Worm (Caenorhabditis elegans): ENCODE measurements around the gene srj-4.

Gene srj-4

DNA sequence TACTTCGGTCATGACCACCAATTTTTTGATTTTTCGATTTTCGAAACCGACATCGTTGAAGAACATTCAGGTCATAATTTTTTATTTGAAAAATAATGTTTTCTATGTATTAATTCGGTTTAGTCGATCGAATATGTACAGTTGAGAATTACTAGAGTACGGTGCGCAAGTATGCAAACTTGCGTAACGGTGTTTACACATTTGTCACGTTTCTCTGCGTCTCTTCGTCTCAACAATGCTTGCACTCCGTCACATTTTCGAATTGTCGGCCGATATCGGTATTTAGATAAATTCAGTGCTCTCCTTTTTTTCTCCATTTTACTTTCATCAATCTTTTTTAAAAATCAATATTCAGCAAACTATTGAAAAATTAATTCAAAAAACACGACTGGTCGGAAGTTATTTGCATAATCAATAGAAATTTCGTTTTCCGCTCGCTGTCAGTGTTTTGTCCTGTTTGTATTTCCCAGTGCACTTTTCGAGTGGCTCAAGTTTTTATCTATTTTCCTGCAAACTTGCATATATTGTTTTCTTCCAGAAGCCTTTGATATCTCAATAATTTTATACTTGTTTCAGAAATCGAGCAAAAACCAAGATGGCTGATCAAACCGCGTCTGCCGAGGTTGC lies 28.1 kb downstream of the srj-4 start, which contains the start of gene dpy-30 (continued):
- TF ChIP-seq zfp-3 (GFP tag; conservative IDR thresholded peaks at IDR 0.05), result no peak
- no peak for TF ChIP-seq R02D3.7 (tag; optimal IDR thresholded peaks at IDR 0.05)
- TF ChIP-seq daf-16 (GFP tag; optimal IDR thresholded peaks at IDR 0.05), result no peak
- peak; percentile 44 for TF ChIP-seq daf-16 (tag; optimal IDR thresholded peaks at IDR 0.05)
- TF ChIP-seq dmd-6 (GFP tag; IDR thresholded peaks at IDR 0.05), result no peak
- TF ChIP-seq Y105C5A.15 (GFP tag; IDR thresholded peaks at IDR 0.05), result no peak
- TF ChIP-seq nhr-28 (tag; optimal IDR thresholded peaks at IDR 0.05), result peak; percentile 3
- no peak for TF ChIP-seq hif-1 (tag; optimal IDR thresholded peaks at IDR 0.05)
- peak; percentile 39 for TF ChIP-seq dve-1 (tag; optimal IDR thresholded peaks at IDR 0.05; ENCODE audit: insufficient read depth)
- no peak for TF ChIP-seq duxl-1 (tag; optimal IDR thresholded peaks at IDR 0.05; ENCODE audit: poor library complexity)
- no peak for TF ChIP-seq dmd-8 (GFP tag; IDR thresholded peaks at IDR 0.05)
- TF ChIP-seq D1046.2 (GFP tag; IDR thresholded peaks at IDR 0.05), result no peak
- TF ChIP-seq ama-1 (optimal IDR thresholded peaks at IDR 0.05), result no peak
- TF ChIP-seq nhr-41 (GFP tag; IDR thresholded peaks at IDR 0.05), result no peak
- no peak for TF ChIP-seq ctbp-1 (GFP tag; IDR thresholded peaks at IDR 0.05)
- no peak for TF ChIP-seq nhr-111 (GFP tag; optimal IDR thresholded peaks at IDR 0.05)
- TF ChIP-seq ces-1 (GFP tag; optimal IDR thresholded peaks at IDR 0.05), result no peak
- TF ChIP-seq aly-2 (tag; optimal IDR thresholded peaks at IDR 0.05), result no peak
- no peak for TF ChIP-seq set-16 (GFP tag; IDR thresholded peaks at IDR 0.05)
- TF ChIP-seq gei-8 (GFP tag; optimal IDR thresholded peaks at IDR 0.05), result no peak
- TF ChIP-seq lsy-2 (tag; optimal IDR thresholded peaks at IDR 0.05), result peak; percentile 64 to 97
- TF ChIP-seq tra-1 (GFP tag; IDR thresholded peaks at IDR 0.05), result no peak
- TF ChIP-seq mxl-3 (GFP tag; optimal IDR thresholded peaks at IDR 0.05), result no peak
- no peak for TF ChIP-seq lir-3 (tag; optimal IDR thresholded peaks at IDR 0.05)
- TF ChIP-seq hmg-1.1 (GFP tag; IDR thresholded peaks at IDR 0.05), result 0 out of 2 replicates have a peak, but pooled peaks have one; percentile 43
- TF ChIP-seq nhr-25 (tag; optimal IDR thresholded peaks at IDR 0.05; ENCODE audit: borderline replicate concordance, insufficient read depth), result peak; percentile 34
- TF ChIP-seq nhr-42 (GFP tag; IDR thresholded peaks at IDR 0.05), result no peak
- TF ChIP-seq nhr-77 (tag; optimal IDR thresholded peaks at IDR 0.05), result no peak
- TF ChIP-seq cey-2 (tag; optimal IDR thresholded peaks at IDR 0.05; ENCODE audit: borderline replicate concordance, insufficient read depth), result no peak
- TF ChIP-seq hlh-30 (tag; optimal IDR thresholded peaks at IDR 0.05; ENCODE audit: insufficient read depth), result peak; percentile 84
- TF ChIP-seq F10B5.3 (tag; optimal IDR thresholded peaks at IDR 0.05), result no peak
- no peak for TF ChIP-seq spr-1 (tag; optimal IDR thresholded peaks at IDR 0.05)
- no peak for TF ChIP-seq lin-1 (GFP tag; IDR thresholded peaks at IDR 0.05)
- peak; percentile 2 for TF ChIP-seq nhr-11 (tag; optimal IDR thresholded peaks at IDR 0.05)
- no peak for TF ChIP-seq aha-1 (tag)
- TF ChIP-seq lin-15B (tag; optimal IDR thresholded peaks at IDR 0.05), result no peak
- no peak for TF ChIP-seq lin-39 (tag; optimal IDR thresholded peaks at IDR 0.05)
- no peak for TF ChIP-seq fkh-10 (GFP tag; optimal IDR thresholded peaks at IDR 0.05)
- TF ChIP-seq daf-8 (GFP tag; IDR thresholded peaks at IDR 0.05), result no peak
- no peak for TF ChIP-seq nhr-10 (tag; optimal IDR thresholded peaks at IDR 0.05)
- no peak for TF ChIP-seq F49E8.2 (tag; optimal IDR thresholded peaks at IDR 0.05; ENCODE audit: borderline replicate concordance)
- TF ChIP-seq php-3 (GFP tag; IDR thresholded peaks at IDR 0.05), result no peak
- no peak for TF ChIP-seq nhr-76 (tag; optimal IDR thresholded peaks at IDR 0.05)
- TF ChIP-seq mdl-1 (tag; optimal IDR thresholded peaks at IDR 0.05), result no peak
- TF ChIP-seq Y75B8A.6 (GFP tag; IDR thresholded peaks at IDR 0.05), result no peak
- no peak for TF ChIP-seq tag-97 (GFP tag; IDR thresholded peaks at IDR 0.05)
- TF ChIP-seq Y5F2A.4 (GFP tag; optimal IDR thresholded peaks at IDR 0.05), result no peak
- TF ChIP-seq nhr-102 (tag; optimal IDR thresholded peaks at IDR 0.05), result no peak
- TF ChIP-seq nhr-237 (tag; optimal IDR thresholded peaks at IDR 0.05), result no peak
- TF ChIP-seq spr-3 (GFP tag; optimal IDR thresholded peaks at IDR 0.05), result no peak
- TF ChIP-seq ceh-82 (tag; optimal IDR thresholded peaks at IDR 0.05), result no peak
